Fruit fly (Drosophila melanogaster): ENCODE results near the gene Jasper.

- no peak for TF ChIP-seq cnc (optimal IDR thresholded peaks at IDR 0.05)
- no peak for TF ChIP-seq Clk (GFP tag; optimal IDR thresholded peaks at IDR 0.05)
Measured at dm6 chr3R:30091795-30092699, 39.7 kb downstream of the Jasper start.

Measured in whole organism, adult.